Fruit fly (Drosophila melanogaster) Kc167 (cell line): ENCODE results near the gene CG5880.

Experiments
- Myc ChIP-seq: fragments of >200 bp; optimal IDR thresholded peaks from 2 replicates; lab custom pipeline; 2017; ENCODE audit warnings: missing external identifiers
- Sin3A ChIP-seq: fragments of >200 bp; optimal IDR thresholded peaks from 2 replicates; lab custom pipeline; 2018; ENCODE audit warnings: missing external identifiers
- insv ChIP-seq: fragments of >200 bp; optimal IDR thresholded peaks from 3 replicates; lab custom pipeline; 2018; ENCODE audit warnings: missing external identifiers
- psq ChIP-seq: fragments of >200 bp; optimal IDR thresholded peaks from 2 replicates; lab custom pipeline; 2017; ENCODE audit warnings: missing external identifiers
- ttk ChIP-seq: sonication (Bioruptor generic); optimal IDR thresholded peaks from 2 replicates; lab custom pipeline; 2017; ENCODE audit warnings: missing external identifiers

DNA sequence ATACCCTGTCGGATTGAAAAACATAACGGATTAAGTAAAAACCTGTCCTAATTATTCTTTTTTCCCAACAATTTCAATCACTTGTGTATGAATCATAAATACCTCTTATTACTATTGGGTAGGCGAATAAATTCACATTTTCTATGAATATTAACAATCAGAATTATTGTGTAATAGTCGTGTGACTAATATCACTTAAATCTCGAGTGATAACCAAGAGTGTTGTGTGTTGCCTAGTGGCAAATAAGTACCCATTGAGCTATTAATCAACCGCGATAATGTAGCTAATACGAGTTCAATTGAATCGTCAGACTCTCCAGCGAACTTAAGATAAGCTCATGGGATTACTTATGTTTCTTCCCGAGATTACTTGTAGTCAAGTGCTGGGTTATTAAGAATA is 43.3 kb downstream of the CG5880 start:
- TF ChIP-seq insv (lab: Kevin White, UChicago) (no peak), psq (lab: Kevin White, UChicago) (no peak), Myc (lab: Kevin White, UChicago) (no peak), Sin3A (lab: Kevin White, UChicago) (no peak), ttk (no peak)
